Fruit fly (Drosophila melanogaster) whole organism, embryonic: ENCODE data around the gene wtrw.

Source experiments
- CG11456 ChIP-seq: fragments of 200-800 bp; sonication (Bioruptor generic); IDR thresholded peaks from 3 replicates; pipeline ENCODE4 v1.3.6; 2022; ENCODE audit warnings: missing biosample characterization, missing genetic modification characterization
- lbe ChIP-seq: fragments of 200-800 bp; sonication (Bioruptor generic); optimal IDR thresholded peaks from 2 replicates; lab custom pipeline; 2016; ENCODE audit warnings: missing biosample characterization, mild to moderate bottlenecking, missing genetic modification characterization

dm6 chr3R:7899277-7899676, 8.1 kb downstream of the wtrw start:
- TF ChIP-seq CG11456: no peak
- no peak for TF ChIP-seq lbe (GFP tag; lab: Kevin White, UChicago)
